Fruit fly (Drosophila melanogaster) whole organism, embryonic: ENCODE data around the gene CG34305.

Source experiments
- BEAF-32 ChIP-seq: fragments of 200-800 bp; sonication (Bioruptor generic); optimal IDR thresholded peaks from 3 replicates; lab custom pipeline; 2017; ENCODE audit warnings: missing biosample characterization, missing genetic modification characterization, mild to moderate bottlenecking, moderate library complexity, missing genetic modification reagents
- BtbVII ChIP-seq: fragments of 200-800 bp; sonication (Bioruptor generic); optimal IDR thresholded peaks from 3 replicates; lab custom pipeline; 2017; ENCODE audit warnings: missing biosample characterization, mild to moderate bottlenecking, missing genetic modification characterization
- CG10543 ChIP-seq: fragments of 200-800 bp; sonication (Bioruptor generic); optimal IDR thresholded peaks from 3 replicates; lab custom pipeline; 2017; ENCODE audit warnings: missing biosample characterization, mild to moderate bottlenecking, missing genetic modification characterization, moderate library complexity
- CG11696 ChIP-seq: fragments of 200-800 bp; sonication (Bioruptor generic); IDR thresholded peaks from 2 replicates; pipeline ENCODE4 v1.3.6; 2022; ENCODE audit warnings: missing biosample characterization, missing genetic modification characterization
- CG15601 ChIP-seq: fragments of 200-800 bp; sonication (Bioruptor generic); optimal IDR thresholded peaks from 3 replicates; lab custom pipeline; 2019; ENCODE audit warnings: missing biosample characterization, mild to moderate bottlenecking, missing genetic modification characterization, moderate library complexity
- CG2199 ChIP-seq: fragments of 200-800 bp; sonication (Bioruptor generic); IDR thresholded peaks from 3 replicates; pipeline ENCODE4 v1.3.6; 2022; ENCODE audit warnings: missing biosample characterization, missing genetic modification characterization
- CG2202 ChIP-seq: fragments of 200-800 bp; sonication (Bioruptor generic); optimal IDR thresholded peaks from 2 replicates; lab custom pipeline; 2018; ENCODE audit warnings: missing biosample characterization, mild to moderate bottlenecking, missing genetic modification characterization
- CG2889 ChIP-seq: fragments of 200-800 bp; sonication (Bioruptor generic); IDR thresholded peaks from 3 replicates; pipeline ENCODE4 v1.3.6; 2022; ENCODE audit warnings: missing biosample characterization, missing genetic modification characterization
- CG30403 ChIP-seq: fragments of 200-800 bp; sonication (Bioruptor generic); optimal IDR thresholded peaks from 3 replicates; lab custom pipeline; 2016; ENCODE audit warnings: missing biosample characterization, missing genetic modification characterization
- CG31224 ChIP-seq: fragments of 200-800 bp; sonication (Bioruptor generic); IDR thresholded peaks from 2 replicates; pipeline ENCODE4 v1.3.6; 2022; ENCODE audit warnings: missing biosample characterization, missing genetic modification characterization
- CG4282 ChIP-seq: fragments of 200-800 bp; sonication (Bioruptor generic); optimal IDR thresholded peaks from 2 replicates; lab custom pipeline; 2016; ENCODE audit warnings: missing biosample characterization, missing genetic modification characterization
- CG4424 ChIP-seq: fragments of 200-800 bp; sonication (Bioruptor generic); optimal IDR thresholded peaks from 3 replicates; lab custom pipeline; 2016; ENCODE audit warnings: missing biosample characterization, missing genetic modification characterization
- CG5180 ChIP-seq: fragments of 200-800 bp; sonication (Bioruptor generic); optimal IDR thresholded peaks from 3 replicates; lab custom pipeline; 2017; ENCODE audit warnings: missing biosample characterization, missing genetic modification characterization, mild to moderate bottlenecking, moderate library complexity, missing genetic modification reagents
- CG6254 ChIP-seq: fragments of 200-800 bp; sonication (Bioruptor generic); optimal IDR thresholded peaks from 3 replicates; lab custom pipeline; 2017; ENCODE audit warnings: mild to moderate bottlenecking, missing biosample characterization, missing genetic modification reagents, missing genetic modification characterization
- CG7357 ChIP-seq: fragments of 200-800 bp; sonication (Bioruptor generic); IDR thresholded peaks from 3 replicates; pipeline ENCODE4 v1.3.6; 2022; ENCODE audit warnings: missing biosample characterization, missing genetic modification characterization
- CG7372 ChIP-seq: fragments of 200-800 bp; sonication (Bioruptor generic); IDR thresholded peaks from 2 replicates; pipeline ENCODE4 v1.3.6; 2022; ENCODE audit warnings: missing biosample characterization, missing genetic modification characterization
- CG7839 ChIP-seq: fragments of 200-800 bp; sonication (Bioruptor generic); optimal IDR thresholded peaks from 3 replicates; lab custom pipeline; 2018; ENCODE audit warnings: missing biosample characterization, mild to moderate bottlenecking, missing genetic modification characterization, moderate library complexity
- CG9215 ChIP-seq: fragments of 200-800 bp; sonication (Bioruptor generic); IDR thresholded peaks from 2 replicates; pipeline ENCODE4 v1.3.6; 2022; ENCODE audit warnings: missing biosample characterization, missing genetic modification characterization
- CG9797 ChIP-seq: fragments of 200-800 bp; sonication (Bioruptor generic); optimal IDR thresholded peaks from 3 replicates; lab custom pipeline; 2018; ENCODE audit warnings: missing biosample characterization, mild to moderate bottlenecking, missing genetic modification characterization
- D19B ChIP-seq: fragments of 200-800 bp; sonication (Bioruptor generic); optimal IDR thresholded peaks from 2 replicates; lab custom pipeline; 2017; ENCODE audit warnings: missing biosample characterization, mild to moderate bottlenecking, missing genetic modification characterization
- Dip3 ChIP-seq: fragments of 200-800 bp; sonication (Bioruptor generic); optimal IDR thresholded peaks from 3 replicates; lab custom pipeline; 2016; ENCODE audit warnings: missing biosample characterization, missing genetic modification characterization
- Fer3 ChIP-seq: fragments of 200-800 bp; sonication (Bioruptor generic); optimal IDR thresholded peaks from 2 replicates; lab custom pipeline; 2018; ENCODE audit warnings: missing biosample characterization, mild to moderate bottlenecking, missing genetic modification characterization, moderate library complexity
- MTF-1 ChIP-seq: fragments of 200-800 bp; sonication (Bioruptor generic); optimal IDR thresholded peaks from 2 replicates; lab custom pipeline; 2018; ENCODE audit warnings: missing biosample characterization, mild to moderate bottlenecking, missing genetic modification characterization, borderline replicate concordance
- Meics ChIP-seq: fragments of 200-800 bp; sonication (Bioruptor generic); optimal IDR thresholded peaks from 2 replicates; lab custom pipeline; 2017; ENCODE audit warnings: missing biosample characterization, mild to moderate bottlenecking, missing genetic modification characterization
- NC2β ChIP-seq: fragments of 200-800 bp; sonication (Bioruptor generic); optimal IDR thresholded peaks from 2 replicates; lab custom pipeline; 2016; ENCODE audit warnings: missing biosample characterization, missing genetic modification characterization
- NfI ChIP-seq: fragments of 200-800 bp; sonication (Bioruptor generic); optimal IDR thresholded peaks from 3 replicates; lab custom pipeline; 2018; ENCODE audit warnings: missing biosample characterization, mild to moderate bottlenecking, missing genetic modification characterization, moderate library complexity
- PHDP ChIP-seq: fragments of 200-800 bp; sonication (Bioruptor generic); optimal IDR thresholded peaks from 3 replicates; lab custom pipeline; 2018; ENCODE audit warnings: missing biosample characterization, mild to moderate bottlenecking, missing genetic modification characterization, moderate library complexity
- Pdp1 ChIP-seq, 2 experiments: fragments of 200-800 bp; sonication (Bioruptor generic); optimal IDR thresholded peaks; 3 replicates each; lab custom pipeline; 2016; ENCODE audit warnings: missing biosample characterization in 2 of 2, missing genetic modification characterization in 2 of 2, mild to moderate bottlenecking in 1 of 2, moderate library complexity in 1 of 2
- Ptx1 ChIP-seq: fragments of 200-800 bp; sonication (Bioruptor generic); IDR thresholded peaks from 2 replicates; pipeline ENCODE4 v1.3.6; 2022; ENCODE audit warnings: missing biosample characterization, missing genetic modification characterization
- Ssrp ChIP-seq: fragments of 200-800 bp; sonication (Bioruptor generic); optimal IDR thresholded peaks from 2 replicates; lab custom pipeline; 2018; ENCODE audit warnings: missing biosample characterization, mild to moderate bottlenecking, missing genetic modification characterization, moderate library complexity
- Stat92E ChIP-seq, 3 experiments: fragments of >200 bp in 2 of 3; fragments of 200-800 bp in 1 of 3; sonication (Bioruptor generic) in 1 of 3; optimal IDR thresholded peaks; 2 replicates each; lab custom pipeline; 2017 to 2019; ENCODE audit warnings: missing biosample characterization in 3 of 3, missing genetic modification characterization in 3 of 3, mild to moderate bottlenecking in 1 of 3, moderate library complexity in 1 of 3
- Taf1 ChIP-seq: fragments of 200-800 bp; sonication (Bioruptor generic); IDR thresholded peaks from 2 replicates; pipeline ENCODE4 v1.3.6; 2022; ENCODE audit warnings: missing biosample characterization, missing genetic modification characterization
- ab ChIP-seq: fragments of 200-800 bp; sonication (Bioruptor generic); optimal IDR thresholded peaks from 2 replicates; lab custom pipeline; 2016; ENCODE audit warnings: missing biosample characterization, missing genetic modification characterization
- bowl ChIP-seq: fragments of 200-800 bp; sonication (Bioruptor generic); IDR thresholded peaks from 2 replicates; pipeline ENCODE4 v1.3.6; 2022; ENCODE audit warnings: missing biosample characterization, missing genetic modification characterization
- crc ChIP-seq: fragments of 200-800 bp; sonication (Bioruptor generic); optimal IDR thresholded peaks from 2 replicates; lab custom pipeline; 2016; ENCODE audit warnings: missing biosample characterization, missing genetic modification characterization
- crol ChIP-seq: fragments of 200-800 bp; sonication (Bioruptor generic); IDR thresholded peaks from 2 replicates; pipeline ENCODE4 v1.3.6; 2022; ENCODE audit warnings: missing biosample characterization, missing genetic modification characterization
- dan ChIP-seq: fragments of 200-800 bp; sonication (Bioruptor generic); IDR thresholded peaks from 2 replicates; pipeline ENCODE4 v1.3.6; 2022; ENCODE audit warnings: missing biosample characterization, missing genetic modification characterization
- dmrt99B ChIP-seq: fragments of 200-800 bp; sonication (Bioruptor generic); optimal IDR thresholded peaks from 2 replicates; lab custom pipeline; 2018; ENCODE audit warnings: missing biosample characterization, mild to moderate bottlenecking, missing genetic modification characterization, moderate library complexity
- esg ChIP-seq: fragments of 200-800 bp; sonication (Bioruptor generic); conservative IDR thresholded peaks from 2 replicates; pipeline ENCODE4 v1.3.6; 2022; ENCODE audit warnings: missing biosample characterization, missing genetic modification characterization
- fu2 ChIP-seq: fragments of 200-800 bp; sonication (Bioruptor generic); optimal IDR thresholded peaks from 2 replicates; lab custom pipeline; 2016; ENCODE audit warnings: missing biosample characterization, missing genetic modification characterization
- gcm2 ChIP-seq: fragments of 200-800 bp; sonication (Bioruptor generic); optimal IDR thresholded peaks from 2 replicates; lab custom pipeline; 2016; ENCODE audit warnings: missing biosample characterization, missing genetic modification characterization
- gsb ChIP-seq: fragments of 200-800 bp; sonication (Bioruptor generic); IDR thresholded peaks from 2 replicates; pipeline ENCODE4 v1.3.6; 2022; ENCODE audit warnings: missing biosample characterization, missing genetic modification characterization
- jumu ChIP-seq: fragments of 200-800 bp; sonication (Bioruptor generic); optimal IDR thresholded peaks from 3 replicates; lab custom pipeline; 2016; ENCODE audit warnings: missing biosample characterization, missing genetic modification characterization
- odd ChIP-seq: fragments of 200-800 bp; sonication (Bioruptor generic); optimal IDR thresholded peaks from 2 replicates; lab custom pipeline; 2017; ENCODE audit warnings: missing biosample characterization, mild to moderate bottlenecking, missing genetic modification characterization
- otp ChIP-seq: fragments of 200-800 bp; sonication (Bioruptor generic); IDR thresholded peaks from 3 replicates; pipeline ENCODE4, ENCODE4 v1.3.6; 2022; ENCODE audit warnings: missing biosample characterization, missing genetic modification characterization
- pum ChIP-seq: fragments of 200-800 bp; sonication (Bioruptor generic); optimal IDR thresholded peaks from 2 replicates; lab custom pipeline; 2016; ENCODE audit warnings: missing biosample characterization, missing genetic modification characterization
- row ChIP-seq: fragments of 200-800 bp; sonication (Bioruptor generic); IDR thresholded peaks from 3 replicates; pipeline ENCODE4 v1.3.6; 2022; ENCODE audit warnings: missing biosample characterization, missing genetic modification characterization
- sisA ChIP-seq: fragments of 200-800 bp; sonication (Bioruptor generic); IDR thresholded peaks from 2 replicates; pipeline ENCODE4 v1.3.6; 2022; ENCODE audit warnings: missing biosample characterization, missing genetic modification characterization
- sna ChIP-seq: fragments of 200-800 bp; sonication (Bioruptor generic); IDR thresholded peaks from 2 replicates; pipeline ENCODE4 v1.3.6; 2022; ENCODE audit warnings: missing biosample characterization, missing genetic modification characterization; ENCODE audit not compliant: partially characterized antibody
- ssp ChIP-seq: fragments of 200-800 bp; sonication (Bioruptor generic); IDR thresholded peaks from 2 replicates; pipeline ENCODE4 v1.3.6; 2022; ENCODE audit warnings: missing biosample characterization, missing genetic modification characterization
- zfh2 ChIP-seq: fragments of 200-800 bp; sonication (Bioruptor generic); optimal IDR thresholded peaks from 2 replicates; lab custom pipeline; 2016; ENCODE audit warnings: missing biosample characterization, missing genetic modification characterization

The CG34305 gene

DNA sequence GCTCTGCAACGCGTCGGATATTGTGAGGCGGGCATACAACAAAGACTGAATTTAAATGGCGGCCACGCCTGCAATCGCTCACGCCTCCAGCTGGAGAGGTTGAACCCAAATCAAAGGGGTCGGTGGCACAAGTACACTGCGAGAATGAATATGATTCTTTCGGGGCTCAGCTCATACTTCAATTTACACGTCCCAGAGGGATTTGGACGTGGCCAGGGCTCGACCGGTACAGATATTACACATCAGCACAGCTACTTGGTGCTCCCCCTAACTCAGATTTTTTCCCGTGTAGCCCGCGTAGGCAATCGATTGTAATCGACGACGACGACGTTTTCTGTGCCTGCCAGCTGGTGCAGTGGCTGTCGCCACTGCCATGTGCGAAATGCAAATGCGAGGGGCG lies 28.9 kb downstream of the CG34305 start (continued):
- TF ChIP-seq sisA (GFP tag; lab: Robert Waterston, UW) (peak; percentile 91), Stat92E (GFP tag; optimal IDR thresholded peaks at IDR 0.05; lab: Kevin White, UChicago) (no peak), Taf1 (GFP tag; lab: Robert Waterston, UW) (peak; percentile 52; the same call in 1 of the 2 replicates), CG6254 (GFP tag; lab: Kevin White, UChicago) (peak; percentile 60), odd (GFP tag; lab: Kevin White, UChicago) (peak; percentile 51), fu2 (GFP tag; lab: Kevin White, UChicago) (peak; percentile 61), CG30403 (GFP tag; lab: Kevin White, UChicago) (peak; percentile 69), MTF-1 (GFP tag; lab: Kevin White, UChicago) (peak; percentile 64), ssp (peak; percentile 81), dan (GFP tag; lab: Robert Waterston, UW) (peak; percentile 56; the same call in 1 of the 2 replicates), zfh2 (GFP tag; lab: Kevin White, UChicago) (peak; percentile 12), bowl (GFP tag; lab: Robert Waterston, UW) (peak; percentile 64; the same call in 1 of the 2 replicates), NC2β (GFP tag; lab: Kevin White, UChicago) (peak; percentile 58), ab (GFP tag; lab: Kevin White, UChicago) (peak; percentile 23), Dip3 (peak; percentile 47), CG2202 (tag; lab: Kevin White, UChicago) (no peak), otp (GFP tag; lab: Robert Waterston, UW) (peak; percentile 83), CG9797 (GFP tag; lab: Kevin White, UChicago) (no peak), crol (GFP tag; lab: Robert Waterston, UW) (no peak), pum (peak; percentile 76), CG5180 (GFP tag; lab: Kevin White, UChicago) (peak; percentile 68), dmrt99B (tag; lab: Kevin White, UChicago) (peak; percentile 91), CG7372 (GFP tag; lab: Robert Waterston, UW) (peak; percentile 85), CG15601 (tag; lab: Kevin White, UChicago) (peak; percentile 29), CG4424 (GFP tag; lab: Kevin White, UChicago) (peak; percentile 78), CG11696 (GFP tag; lab: Robert Waterston, UW) (peak; percentile 61), Ptx1 (peak; percentile 94), esg (GFP tag; lab: Robert Waterston, UW) (peak; percentile 88), Meics (GFP tag; lab: Kevin White, UChicago) (peak; percentile 57), CG2889 (GFP tag; lab: Robert Waterston, UW) (peak; percentile 63; the same call in 1 of the 3 replicates), gsb (GFP tag; lab: Robert Waterston, UW) (peak; percentile 74), sna (GFP tag; lab: Robert Waterston, UW) (no peak), row (peak; percentile 84), CG31224 (GFP tag; lab: Robert Waterston, UW) (peak; percentile 75), CG7357 (GFP tag; lab: Robert Waterston, UW) (peak; percentile 73; the same call in 2 of the 3 replicates), crc (GFP tag; lab: Kevin White, UChicago) (peak; percentile 32), BEAF-32 (GFP tag; lab: Kevin White, UChicago) (no peak), BtbVII (GFP tag; lab: Kevin White, UChicago) (peak; percentile 59), CG7839 (tag; lab: Kevin White, UChicago) (peak; percentile 84), PHDP (tag; lab: Kevin White, UChicago) (peak; percentile 61), Fer3 (tag; lab: Kevin White, UChicago) (peak; percentile 64), CG9215 (GFP tag; lab: Robert Waterston, UW) (peak; percentile 69), CG2199 (GFP tag; lab: Robert Waterston, UW) (peak; percentile 65; the same call in 1 of the 3 replicates), D19B (GFP tag; lab: Kevin White, UChicago) (no peak), NfI (GFP tag; lab: Kevin White, UChicago) (peak; percentile 70), jumu (peak; percentile 77), CG10543 (GFP tag; lab: Kevin White, UChicago) (peak; percentile 36), gcm2 (peak; percentile 69), Ssrp (peak; percentile 69), Pdp1 (GFP tag; optimal IDR thresholded peaks at IDR 0.05; lab: Kevin White, UChicago) (peak; percentile 71 to 73), CG4282 (GFP tag; lab: Kevin White, UChicago) (no peak)
